Worm (Caenorhabditis elegans): ENCODE data around the gene C02F5.2.

DNA sequence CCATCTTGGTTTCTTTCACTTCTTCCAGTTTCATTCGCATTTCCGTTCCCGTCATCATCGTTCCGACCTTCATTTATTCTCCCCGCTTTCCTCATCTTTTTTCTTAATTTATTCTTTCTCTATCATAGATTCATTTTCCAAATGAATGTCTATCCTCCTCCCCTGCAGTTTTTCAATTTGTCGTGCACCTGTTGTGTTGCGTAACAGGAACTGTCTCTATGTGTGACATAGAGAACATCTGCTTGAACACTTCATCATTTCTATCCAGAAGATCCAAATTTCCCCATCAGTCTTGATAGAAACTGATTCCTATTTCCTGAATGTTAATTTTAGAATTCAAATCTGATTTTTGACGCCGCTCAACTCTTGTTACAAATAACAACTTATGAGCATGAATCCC lies 34.1 kb downstream of the C02F5.2 start:
- no peak for TF ChIP-seq him-1 (tag; optimal IDR thresholded peaks at IDR 0.05)
- TF ChIP-seq W03F9.2 (tag; optimal IDR thresholded peaks at IDR 0.05), result no peak
- no peak for TF ChIP-seq dao-5 (tag; optimal IDR thresholded peaks at IDR 0.05)
